Worm (Caenorhabditis elegans): ENCODE data around the gene sucg-1.

Gene sucg-1

ce11 chrIV:7734619-7735018 is 5.9 kb downstream of the sucg-1 start, which contains the start of gene clx-1:
TSS of gene clx-1 (plus strand) at chrIV:7734648.
- TF ChIP-seq aly-2 (tag; optimal IDR thresholded peaks at IDR 0.05) (no peak), C04F5.9 (tag; optimal IDR thresholded peaks at IDR 0.05) (no peak), blmp-1 (tag; optimal IDR thresholded peaks at IDR 0.05) (no peak), ets-5 (GFP tag; IDR thresholded peaks at IDR 0.05) (no peak), fkh-10 (GFP tag; optimal IDR thresholded peaks at IDR 0.05) (no peak)

DNA sequence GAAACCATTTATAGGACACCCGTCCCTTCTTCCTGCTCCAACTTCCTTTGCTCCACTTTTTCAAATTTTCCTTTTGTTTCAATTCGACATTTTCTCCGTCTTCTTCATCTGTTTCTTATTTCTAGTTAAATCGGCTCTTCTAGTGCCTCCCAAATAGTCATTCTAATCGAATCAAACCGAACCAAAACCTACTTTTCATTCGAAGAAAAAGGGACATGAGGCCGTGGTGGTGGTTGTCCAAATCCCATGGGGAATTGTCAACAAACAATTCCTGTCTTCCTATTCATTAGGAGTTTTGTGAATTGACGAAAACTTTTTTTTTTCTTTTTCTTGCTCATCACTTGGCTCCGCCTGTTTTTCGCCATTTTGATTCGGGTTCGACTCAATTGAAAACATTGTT is 7.9 kb downstream of the sucg-1 start:
- peak; percentile 39 for TF ChIP-seq tbx-2 (tag; optimal IDR thresholded peaks at IDR 0.05)
- TF ChIP-seq irx-1 (tag; optimal IDR thresholded peaks at IDR 0.05) = no peak
- peak; percentile 66 for TF ChIP-seq lin-14 (GFP tag; optimal IDR thresholded peaks at IDR 0.05)

DNA sequence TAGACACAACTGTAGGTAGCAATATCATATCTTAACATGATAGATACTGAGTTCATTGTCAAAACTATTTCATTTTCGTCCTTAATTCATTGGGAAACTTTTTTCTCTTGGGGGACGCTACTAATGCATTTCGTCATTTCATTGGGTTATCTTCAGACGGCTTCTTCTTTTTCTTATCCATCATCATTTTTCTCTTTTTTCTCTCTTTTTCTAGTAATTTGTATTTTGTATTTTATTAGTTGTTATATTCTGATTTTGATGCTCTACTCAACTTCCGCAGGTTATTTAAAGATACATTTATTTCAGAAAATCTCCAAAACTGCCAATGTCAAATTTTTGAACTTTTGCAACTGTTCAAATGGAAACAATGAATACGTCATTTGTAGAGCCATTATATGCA is 14.8 kb downstream of the sucg-1 start, which contains the start of gene npr-35:
npr-35 (plus strand) TSS at position 301 of the 400 bp plus-strand sequence.
- TF ChIP-seq unc-130 (tag; optimal IDR thresholded peaks at IDR 0.05) (no peak), unc-62 (GFP tag; optimal IDR thresholded peaks at IDR 0.05) (no peak), tbx-2 (tag; optimal IDR thresholded peaks at IDR 0.05) (no peak), pax-3 (tag; optimal IDR thresholded peaks at IDR 0.05) (no peak), nhr-237 (tag; optimal IDR thresholded peaks at IDR 0.05) (no peak), ceh-90 (tag; optimal IDR thresholded peaks at IDR 0.05) (no peak), aha-1 (tag; optimal IDR thresholded peaks at IDR 0.05) (no peak), C34B4.2 (tag; optimal IDR thresholded peaks at IDR 0.05) (no peak), efl-3 (GFP tag; optimal IDR thresholded peaks at IDR 0.05) (no peak), grh-1 (GFP tag; IDR thresholded peaks at IDR 0.05) (no peak), ceh-8 (GFP tag; optimal IDR thresholded peaks at IDR 0.05) (no peak), nhr-85 (tag) (no peak), fos-1 (tag; optimal IDR thresholded peaks at IDR 0.05) (no peak), nhr-77 (tag; optimal IDR thresholded peaks at IDR 0.05) (no peak)

DNA sequence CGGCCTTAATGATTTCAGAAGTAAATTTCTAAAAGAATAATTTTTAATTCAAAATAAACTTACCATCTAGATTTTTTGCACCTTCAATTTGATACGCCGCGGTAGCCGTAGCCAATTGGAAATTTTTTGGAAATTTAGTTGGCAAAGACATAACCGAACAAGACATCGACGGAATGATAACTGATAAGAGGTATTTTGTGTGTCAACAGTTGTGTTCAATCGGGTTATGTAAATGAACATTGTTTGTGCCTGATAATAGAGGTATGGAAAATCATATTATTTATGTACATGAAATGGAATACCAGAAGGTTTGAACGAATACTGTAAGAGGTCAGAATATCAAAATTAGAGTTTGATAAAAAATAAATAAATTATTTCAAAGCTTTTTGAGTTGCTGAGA is 19.1 kb downstream of the sucg-1 start, which contains the start of gene klo-1:
klo-1 (minus strand) TSS at position 388 of the 400 bp plus-strand sequence.
- no peak for TF ChIP-seq aly-2 (tag; optimal IDR thresholded peaks at IDR 0.05)
- TF ChIP-seq ets-5 (GFP tag; IDR thresholded peaks at IDR 0.05) = no peak
- no peak for TF ChIP-seq lin-15B (tag; optimal IDR thresholded peaks at IDR 0.05)
- TF ChIP-seq elt-2 (tag; optimal IDR thresholded peaks at IDR 0.05) = peak; percentile 49
- no peak for TF ChIP-seq lir-3 (tag; optimal IDR thresholded peaks at IDR 0.05; ENCODE audit: poor library complexity)
- TF ChIP-seq nhr-71 (tag; optimal IDR thresholded peaks at IDR 0.05) = no peak
- no peak for TF ChIP-seq pag-3 (tag; optimal IDR thresholded peaks at IDR 0.05; ENCODE audit: borderline replicate concordance, insufficient read depth)
- TF ChIP-seq C34B4.2 (tag; optimal IDR thresholded peaks at IDR 0.05) = no peak

- no peak for TF ChIP-seq nhr-85 (tag)
- TF ChIP-seq snu-23 (GFP tag; optimal IDR thresholded peaks at IDR 0.05) = no peak
- no peak for TF ChIP-seq efl-1 (optimal IDR thresholded peaks at IDR 0.05)
- TF ChIP-seq efl-1 (GFP tag; optimal IDR thresholded peaks at IDR 0.05 in 1 of 2) = peak in 1 of 2 experiments; percentile 14
- TF ChIP-seq C04F5.9 (tag; optimal IDR thresholded peaks at IDR 0.05) = no peak
Observed at ce11 chrIV:7753108-7753507, 24.4 kb downstream of the sucg-1 start, which contains the start of gene col-14. TSS of gene col-14 (plus strand) at chrIV:7753408.

- TF ChIP-seq nhr-76 (tag; optimal IDR thresholded peaks at IDR 0.05) (no peak), C34B4.2 (tag; optimal IDR thresholded peaks at IDR 0.05) (no peak), ceh-82 (tag; optimal IDR thresholded peaks at IDR 0.05) (no peak), lin-14 (GFP tag; optimal IDR thresholded peaks at IDR 0.05) (no peak), nhr-77 (tag; optimal IDR thresholded peaks at IDR 0.05) (no peak), pag-3 (tag; optimal IDR thresholded peaks at IDR 0.05; ENCODE audit: borderline replicate concordance, insufficient read depth) (no peak), jun-1 (tag; optimal IDR thresholded peaks at IDR 0.05) (no peak), dpl-1 (GFP tag; optimal IDR thresholded peaks at IDR 0.05) (no peak), ces-1 (GFP tag; optimal IDR thresholded peaks at IDR 0.05) (no peak), lin-13 (GFP tag; optimal IDR thresholded peaks at IDR 0.05) (no peak), mep-1 (tag; optimal IDR thresholded peaks at IDR 0.05) (no peak)
Observed at ce11 chrIV:7754114-7754513, 25.4 kb downstream of the sucg-1 start.

Measured in whole organism, L1 larva.